Fruit fly (Drosophila melanogaster) whole organism, embryonic: ENCODE data around the gene Ank.
A peak's percentile ranks its signal among the peaks of the same experiment; 100 is the strongest.

Experiments used
- Bgb ChIP-seq: fragments of 200-800 bp; sonication (Bioruptor generic); IDR thresholded peaks from 2 replicates; pipeline ENCODE4 v1.3.6; 2022; ENCODE audit warnings: missing biosample characterization, missing genetic modification characterization; ENCODE audit not compliant: partially characterized antibody
- Blimp-1 ChIP-seq: fragments of 200-800 bp; sonication (Bioruptor generic); optimal IDR thresholded peaks from 3 replicates; lab custom pipeline; 2018; ENCODE audit warnings: missing biosample characterization, missing genetic modification characterization, mild to moderate bottlenecking, moderate library complexity, missing genetic modification reagents
- CG10366 ChIP-seq: fragments of 200-800 bp; sonication (Bioruptor generic); IDR thresholded peaks from 2 replicates; pipeline ENCODE4 v1.3.6; 2022; ENCODE audit warnings: missing biosample characterization, missing genetic modification characterization
- CG11695 ChIP-seq: fragments of 200-800 bp; sonication (Bioruptor generic); IDR thresholded peaks from 3 replicates; pipeline ENCODE4 v1.3.6; 2022; ENCODE audit warnings: missing biosample characterization, missing genetic modification characterization
- CG11696 ChIP-seq: fragments of 200-800 bp; sonication (Bioruptor generic); IDR thresholded peaks from 2 replicates; pipeline ENCODE4 v1.3.6; 2022; ENCODE audit warnings: missing biosample characterization, missing genetic modification characterization
- CG12071 ChIP-seq: fragments of 200-800 bp; sonication (Bioruptor generic); optimal IDR thresholded peaks from 3 replicates; lab custom pipeline; 2018; ENCODE audit warnings: missing biosample characterization, mild to moderate bottlenecking, missing genetic modification characterization
- CG12155 ChIP-seq: fragments of 200-800 bp; sonication (Bioruptor generic); optimal IDR thresholded peaks from 3 replicates; lab custom pipeline; 2016; ENCODE audit warnings: missing biosample characterization, missing genetic modification characterization
- CG13123 ChIP-seq: fragments of 200-800 bp; sonication (Bioruptor generic); optimal IDR thresholded peaks from 2 replicates; lab custom pipeline; 2016; ENCODE audit warnings: missing biosample characterization, missing genetic modification characterization
- CG14441 ChIP-seq: fragments of 200-800 bp; sonication (Bioruptor generic); IDR thresholded peaks from 2 replicates; pipeline ENCODE4 v1.3.6; 2022; ENCODE audit warnings: missing biosample characterization, missing genetic modification characterization
- CG1603 ChIP-seq: fragments of 200-800 bp; sonication (Bioruptor generic); optimal IDR thresholded peaks from 2 replicates; lab custom pipeline; 2019; ENCODE audit warnings: missing biosample characterization, mild to moderate bottlenecking, missing genetic modification characterization, moderate library complexity
- CG16779 ChIP-seq: fragments of 200-800 bp; sonication (Bioruptor generic); IDR thresholded peaks from 2 replicates; pipeline ENCODE4 v1.3.6; 2022; ENCODE audit warnings: missing biosample characterization, missing genetic modification characterization
- CG18262 ChIP-seq: fragments of 200-800 bp; optimal IDR thresholded peaks from 3 replicates; lab custom pipeline; 2019; ENCODE audit warnings: missing biosample characterization, mild to moderate bottlenecking, missing genetic modification characterization, moderate library complexity
- CG18619 ChIP-seq: fragments of 200-800 bp; sonication (Bioruptor generic); optimal IDR thresholded peaks from 3 replicates; lab custom pipeline; 2017; ENCODE audit warnings: missing biosample characterization, mild to moderate bottlenecking, missing genetic modification characterization
- CG18764 ChIP-seq: fragments of 200-800 bp; sonication (Bioruptor generic); optimal IDR thresholded peaks from 3 replicates; lab custom pipeline; 2016; ENCODE audit warnings: missing biosample characterization, missing genetic modification characterization
- CG2678 ChIP-seq: fragments of 200-800 bp; sonication (Bioruptor generic); optimal IDR thresholded peaks from 3 replicates; lab custom pipeline; 2019; ENCODE audit warnings: missing biosample characterization, mild to moderate bottlenecking, missing genetic modification characterization, moderate library complexity
- CG2712 ChIP-seq: fragments of 200-800 bp; optimal IDR thresholded peaks from 3 replicates; lab custom pipeline; 2019; ENCODE audit warnings: missing biosample characterization, mild to moderate bottlenecking, missing genetic modification characterization, moderate library complexity
- CG31388 ChIP-seq: fragments of 200-800 bp; sonication (Bioruptor generic); optimal IDR thresholded peaks from 2 replicates; lab custom pipeline; 2016; ENCODE audit warnings: missing biosample characterization, missing genetic modification characterization
- CG3407 ChIP-seq: fragments of 200-800 bp; sonication (Bioruptor generic); optimal IDR thresholded peaks from 2 replicates; lab custom pipeline; 2018; ENCODE audit warnings: missing biosample characterization, mild to moderate bottlenecking, missing genetic modification characterization
- CG43689 ChIP-seq: fragments of 200-800 bp; sonication (Bioruptor generic); IDR thresholded peaks from 2 replicates; pipeline ENCODE4 v1.3.6; 2022; ENCODE audit warnings: missing biosample characterization, missing genetic modification characterization
- CG6654 ChIP-seq: fragments of 200-800 bp; sonication (Bioruptor generic); optimal IDR thresholded peaks from 2 replicates; lab custom pipeline; 2017; ENCODE audit warnings: missing biosample characterization, mild to moderate bottlenecking, missing genetic modification characterization
- CG7271 ChIP-seq: fragments of 200-800 bp; sonication (Bioruptor generic); optimal IDR thresholded peaks from 2 replicates; lab custom pipeline; 2018; ENCODE audit warnings: missing biosample characterization, mild to moderate bottlenecking, missing genetic modification characterization, moderate library complexity
- CG7928 ChIP-seq: fragments of 200-800 bp; sonication (Bioruptor generic); optimal IDR thresholded peaks from 2 replicates; lab custom pipeline; 2017; ENCODE audit warnings: missing biosample characterization, mild to moderate bottlenecking, missing genetic modification characterization
- CG8281 ChIP-seq: fragments of 200-800 bp; sonication (Bioruptor generic); optimal IDR thresholded peaks from 2 replicates; lab custom pipeline; 2018; ENCODE audit warnings: missing biosample characterization, mild to moderate bottlenecking, missing genetic modification characterization, moderate library complexity
- CG8388 ChIP-seq: fragments of 200-800 bp; sonication (Bioruptor generic); optimal IDR thresholded peaks from 2 replicates; lab custom pipeline; 2019; ENCODE audit warnings: missing biosample characterization, mild to moderate bottlenecking, missing genetic modification characterization, moderate library complexity
- CG9215 ChIP-seq: fragments of 200-800 bp; sonication (Bioruptor generic); IDR thresholded peaks from 2 replicates; pipeline ENCODE4 v1.3.6; 2022; ENCODE audit warnings: missing biosample characterization, missing genetic modification characterization
- CG9876 ChIP-seq: fragments of 200-800 bp; sonication (Bioruptor generic); optimal IDR thresholded peaks from 2 replicates; lab custom pipeline; 2016; ENCODE audit warnings: missing biosample characterization, missing genetic modification characterization
- CG9932 ChIP-seq: fragments of 200-800 bp; sonication (Bioruptor generic); IDR thresholded peaks from 2 replicates; pipeline ENCODE4 v1.3.6; 2022; ENCODE audit warnings: missing biosample characterization, missing genetic modification characterization
- Dek ChIP-seq: fragments of 200-800 bp; sonication (Bioruptor generic); optimal IDR thresholded peaks from 3 replicates; lab custom pipeline; 2019; ENCODE audit warnings: missing biosample characterization, mild to moderate bottlenecking, missing genetic modification characterization, moderate library complexity
- Fer2 ChIP-seq: fragments of 200-800 bp; sonication (Bioruptor generic); optimal IDR thresholded peaks from 2 replicates; lab custom pipeline; 2018; ENCODE audit warnings: missing biosample characterization, mild to moderate bottlenecking, missing genetic modification characterization, moderate library complexity
- Hand ChIP-seq: fragments of 200-800 bp; sonication (Bioruptor generic); optimal IDR thresholded peaks from 2 replicates; lab custom pipeline; 2017; ENCODE audit warnings: mild to moderate bottlenecking, missing biosample characterization, missing genetic modification reagents, missing genetic modification characterization
- Hmx ChIP-seq: fragments of 200-800 bp; sonication (Bioruptor generic); optimal IDR thresholded peaks from 2 replicates; lab custom pipeline; 2016; ENCODE audit warnings: missing biosample characterization, missing genetic modification characterization
- Lim3 ChIP-seq: fragments of 200-800 bp; sonication (Bioruptor generic); IDR thresholded peaks from 2 replicates; pipeline ENCODE4 v1.3.6; 2022; ENCODE audit warnings: missing biosample characterization, missing genetic modification characterization
- MBD-R2 ChIP-seq: fragments of 200-800 bp; sonication (Bioruptor generic); IDR thresholded peaks from 2 replicates; pipeline ENCODE4 v1.3.6; 2022; ENCODE audit warnings: missing biosample characterization, missing genetic modification characterization
- Optix ChIP-seq: fragments of 200-800 bp; sonication (Bioruptor generic); IDR thresholded peaks from 3 replicates; pipeline ENCODE4 v1.3.6; 2022; ENCODE audit warnings: missing biosample characterization, missing genetic modification characterization
- ac ChIP-seq: fragments of 200-800 bp; sonication (Bioruptor generic); optimal IDR thresholded peaks from 3 replicates; lab custom pipeline; 2017; ENCODE audit warnings: missing biosample characterization, mild to moderate bottlenecking, missing genetic modification characterization
- cg ChIP-seq: fragments of 200-800 bp; sonication (Bioruptor generic); optimal IDR thresholded peaks from 3 replicates; lab custom pipeline; 2019; ENCODE audit warnings: missing biosample characterization, mild to moderate bottlenecking, missing genetic modification characterization, moderate library complexity
- chif ChIP-seq, 2 experiments: fragments of 200-800 bp; sonication (Bioruptor generic); optimal IDR thresholded peaks; 3 replicates each; lab custom pipeline; 2016; ENCODE audit warnings: missing biosample characterization in 2 of 2, missing genetic modification characterization in 2 of 2
- chn ChIP-seq: fragments of 200-800 bp; sonication (Bioruptor generic); optimal IDR thresholded peaks from 2 replicates; lab custom pipeline; 2016; ENCODE audit warnings: missing biosample characterization, missing genetic modification characterization
- cwo ChIP-seq: fragments of 200-800 bp; sonication (Bioruptor generic); optimal IDR thresholded peaks from 3 replicates; lab custom pipeline; 2017; ENCODE audit warnings: missing biosample characterization, missing genetic modification characterization, mild to moderate bottlenecking, moderate library complexity, missing genetic modification reagents
- dmrt11E ChIP-seq: fragments of 200-800 bp; sonication (Bioruptor generic); optimal IDR thresholded peaks from 3 replicates; lab custom pipeline; 2018; ENCODE audit warnings: missing biosample characterization, mild to moderate bottlenecking, missing genetic modification characterization, moderate library complexity
- fd96Cb ChIP-seq: fragments of 200-800 bp; sonication (Bioruptor generic); optimal IDR thresholded peaks from 2 replicates; lab custom pipeline; 2018; ENCODE audit warnings: missing biosample characterization, mild to moderate bottlenecking, missing genetic modification characterization, moderate library complexity
- gce ChIP-seq: fragments of 200-800 bp; sonication (Bioruptor generic); IDR thresholded peaks from 3 replicates; pipeline ENCODE4 v1.3.6; 2022; ENCODE audit warnings: missing biosample characterization, missing genetic modification characterization
- gcm2 ChIP-seq: fragments of 200-800 bp; sonication (Bioruptor generic); optimal IDR thresholded peaks from 2 replicates; lab custom pipeline; 2016; ENCODE audit warnings: missing biosample characterization, missing genetic modification characterization
- hth ChIP-seq: fragments of >200 bp; optimal IDR thresholded peaks from 2 replicates; lab custom pipeline; 2017; ENCODE audit warnings: inconsistent platforms
- lab ChIP-seq: fragments of 200-800 bp; sonication (Bioruptor generic); optimal IDR thresholded peaks from 3 replicates; lab custom pipeline; 2017; ENCODE audit warnings: missing biosample characterization, missing genetic modification characterization, mild to moderate bottlenecking, moderate library complexity, missing genetic modification reagents
- lov ChIP-seq, 2 experiments: fragments of 200-800 bp in 1 of 2; fragments of >200 bp in 1 of 2; sonication (Bioruptor generic) in 1 of 2; IDR thresholded peaks in 1 of 2; optimal IDR thresholded peaks in 1 of 2; 2 replicates in 1 of 2; 3 replicates in 1 of 2; pipeline versions ENCODE4 v1.3.6 to Lab custom; 2017 to 2022; ENCODE audit warnings: missing biosample characterization in 1 of 2, missing genetic modification characterization in 1 of 2
- nom ChIP-seq: fragments of 200-800 bp; sonication (Bioruptor generic); optimal IDR thresholded peaks from 2 replicates; lab custom pipeline; 2017; ENCODE audit warnings: missing biosample characterization, missing genetic modification characterization, mild to moderate bottlenecking, moderate library complexity, missing genetic modification reagents
- pros ChIP-seq: fragments of 200-800 bp; sonication (Bioruptor generic); optimal IDR thresholded peaks from 3 replicates; lab custom pipeline; 2019; ENCODE audit warnings: missing biosample characterization, mild to moderate bottlenecking, missing genetic modification characterization, moderate library complexity
- stc ChIP-seq: fragments of 200-800 bp; sonication (Bioruptor generic); IDR thresholded peaks from 2 replicates; pipeline ENCODE4 v1.3.6; 2022; ENCODE audit warnings: missing biosample characterization, missing genetic modification characterization
- unpg ChIP-seq: fragments of 200-800 bp; sonication (Bioruptor generic); optimal IDR thresholded peaks from 3 replicates; lab custom pipeline; 2018; ENCODE audit warnings: missing biosample characterization, mild to moderate bottlenecking, missing genetic modification characterization, moderate library complexity

Ank gene

DNA sequence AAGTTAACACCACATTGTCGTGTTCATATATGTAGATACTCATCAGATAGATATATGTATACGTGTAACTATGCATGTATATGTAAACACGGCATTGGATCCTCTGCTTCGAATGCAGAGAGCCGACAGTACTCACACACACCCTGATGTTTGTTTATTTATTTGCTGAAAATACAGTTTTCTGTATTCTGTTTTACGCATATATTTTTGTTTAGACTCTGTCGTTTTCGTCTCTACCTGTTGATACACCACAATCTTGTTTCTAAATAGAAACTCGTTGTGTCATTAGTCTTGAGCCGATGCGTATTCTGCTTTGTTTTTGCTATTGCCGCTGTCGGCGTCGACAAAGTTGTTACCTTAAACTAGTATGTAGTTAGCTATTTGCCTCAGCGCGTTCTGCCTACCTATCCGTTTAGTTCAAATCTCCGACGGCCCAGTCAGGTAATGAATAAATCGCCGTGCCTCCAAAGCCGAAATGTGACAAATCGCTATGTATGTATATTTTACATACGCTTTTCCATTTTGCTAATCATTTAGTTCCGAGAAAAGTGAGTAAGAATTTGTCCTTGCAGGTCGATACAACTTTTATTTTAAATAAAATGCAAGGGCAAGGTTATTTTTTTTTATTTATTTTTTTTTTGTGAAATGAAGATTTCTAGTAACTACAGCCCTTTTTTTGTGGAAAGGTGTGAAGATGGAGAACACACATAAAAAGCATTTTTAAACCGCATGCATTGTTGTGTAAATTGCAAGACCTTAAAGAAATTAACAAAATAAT, 59.3 kb downstream of the Ank start (continued):
- TF ChIP-seq CG9876 (GFP tag; lab: Kevin White, UChicago), result no peak
- no peak for TF ChIP-seq CG9215 (GFP tag; lab: Robert Waterston, UW)
- no peak for TF ChIP-seq hth (lab: Kevin White, UChicago)
- no peak for TF ChIP-seq CG7928 (GFP tag; lab: Kevin White, UChicago)
- no peak for TF ChIP-seq Hand (GFP tag; lab: Kevin White, UChicago)
- TF ChIP-seq CG12155 (GFP tag; lab: Kevin White, UChicago), result no peak
- TF ChIP-seq fd96Cb (tag; lab: Kevin White, UChicago), result no peak
- TF ChIP-seq CG31388 (GFP tag; lab: Kevin White, UChicago), result no peak
- no peak for TF ChIP-seq CG8281 (tag; lab: Kevin White, UChicago)
- TF ChIP-seq CG2678 (tag; lab: Kevin White, UChicago), result no peak
- TF ChIP-seq dmrt11E (tag; lab: Kevin White, UChicago), result no peak
- no peak for TF ChIP-seq CG11696
- TF ChIP-seq lab (GFP tag; lab: Kevin White, UChicago), result no peak
- TF ChIP-seq Dek (tag; lab: Kevin White, UChicago), result no peak
- no peak for TF ChIP-seq CG11695
- no peak for TF ChIP-seq pros (GFP tag; lab: Kevin White, UChicago)
- no peak for TF ChIP-seq CG18764
- no peak for TF ChIP-seq CG6654 (GFP tag; lab: Kevin White, UChicago)
- TF ChIP-seq Blimp-1 (GFP tag; lab: Kevin White, UChicago), result no peak
- TF ChIP-seq gcm2, result no peak
- TF ChIP-seq Lim3 (GFP tag; lab: Robert Waterston, UW), result no peak
- TF ChIP-seq Optix (GFP tag; lab: Robert Waterston, UW), result no peak
- no peak for TF ChIP-seq CG3407
- TF ChIP-seq lov (optimal IDR thresholded peaks at IDR 0.05; lab: Kevin White, UChicago), result no peak
- TF ChIP-seq lov (GFP tag; IDR thresholded peaks at IDR 0.05; lab: Robert Waterston, UW), result no peak
- no peak for TF ChIP-seq CG18262 (tag; lab: Kevin White, UChicago)
- no peak for TF ChIP-seq Fer2 (tag; lab: Kevin White, UChicago)
- TF ChIP-seq CG8388 (GFP tag; lab: Kevin White, UChicago), result no peak
- TF ChIP-seq chif (GFP tag; optimal IDR thresholded peaks at IDR 0.05; lab: Kevin White, UChicago), result no peak
- no peak for TF ChIP-seq ac (GFP tag; lab: Kevin White, UChicago)
- no peak for TF ChIP-seq Hmx (GFP tag; lab: Kevin White, UChicago)
- TF ChIP-seq chn (GFP tag; lab: Kevin White, UChicago), result no peak
- no peak for TF ChIP-seq CG7271
- TF ChIP-seq cwo, result no peak
- TF ChIP-seq CG1603 (tag; lab: Kevin White, UChicago), result no peak
- no peak for TF ChIP-seq CG10366 (GFP tag; lab: Robert Waterston, UW)
- TF ChIP-seq nom, result no peak
- TF ChIP-seq CG12071, result no peak
- TF ChIP-seq gce (GFP tag; lab: Robert Waterston, UW), result no peak
- TF ChIP-seq CG13123, result no peak
- no peak for TF ChIP-seq unpg
- TF ChIP-seq stc (GFP tag; lab: Robert Waterston, UW), result no peak
- no peak for TF ChIP-seq MBD-R2 (GFP tag; lab: Robert Waterston, UW)
- no peak for TF ChIP-seq CG18619
- no peak for TF ChIP-seq Bgb (GFP tag; lab: Robert Waterston, UW)
- no peak for TF ChIP-seq CG2712 (tag; lab: Kevin White, UChicago)
- no peak for TF ChIP-seq CG14441
- TF ChIP-seq CG43689 (GFP tag; lab: Robert Waterston, UW), result no peak
- TF ChIP-seq CG16779 (GFP tag; lab: Robert Waterston, UW), result no peak
- no peak for TF ChIP-seq CG9932 (GFP tag; lab: Robert Waterston, UW)
- peak; percentile 76 for TF ChIP-seq cg (GFP tag; lab: Kevin White, UChicago)
